Worm (Caenorhabditis elegans) whole organism, late embryonic: ENCODE measurements around the gene srg-8.

Experiments
- C08G9.2 ChIP-seq: sonication (generic microtip); optimal IDR thresholded peaks from 2 replicates; lab custom pipeline; 2016; ENCODE audit warnings: mild to moderate bottlenecking, missing genetic modification characterization, moderate library complexity, missing compliant biosample characterization
- K09A11.1 ChIP-seq: sonication (generic microtip); optimal IDR thresholded peaks from 2 replicates; lab custom pipeline; 2017; ENCODE audit warnings: antibody characterized with exemption, mild to moderate bottlenecking, missing genetic modification characterization, missing compliant biosample characterization; ENCODE audit not compliant: insufficient read depth
- Y22D7AL.16 ChIP-seq: sonication (generic microtip); optimal IDR thresholded peaks from 2 replicates; lab custom pipeline; 2016; ENCODE audit warnings: missing genetic modification characterization, missing compliant biosample characterization
- ama-1 ChIP-seq: fragments of 150-350 bp; optimal IDR thresholded peaks from 2 replicates; lab custom pipeline; 2014
- ceh-14 ChIP-seq: sonication (generic microtip); optimal IDR thresholded peaks from 2 replicates; lab custom pipeline; 2016; ENCODE audit warnings: missing genotype, missing genetic modification characterization, missing compliant biosample characterization
- ceh-2 ChIP-seq: sonication (generic microtip); optimal IDR thresholded peaks from 2 replicates; lab custom pipeline; 2016; ENCODE audit warnings: missing genotype, missing genetic modification characterization, missing compliant biosample characterization
- ceh-34 ChIP-seq: sonication (generic microtip); optimal IDR thresholded peaks from 2 replicates; lab custom pipeline; 2016; ENCODE audit warnings: mild to moderate bottlenecking, missing genetic modification characterization, missing compliant biosample characterization
- ceh-45 ChIP-seq: fragments of 200-800 bp; sonication (Bioruptor generic); IDR thresholded peaks from 2 replicates; pipeline ENCODE4 v1.3.6; 2022; ENCODE audit warnings: missing genetic modification reagents, missing genetic modification characterization, missing compliant biosample characterization
- ceh-6 ChIP-seq: fragments of 200-800 bp; sonication (Bioruptor generic); optimal IDR thresholded peaks from 2 replicates; lab custom pipeline; 2018; ENCODE audit warnings: mild to moderate bottlenecking, missing genetic modification characterization, missing compliant biosample characterization
- ceh-9 ChIP-seq: sonication (generic microtip); optimal IDR thresholded peaks from 2 replicates; lab custom pipeline; 2016; ENCODE audit warnings: mild to moderate bottlenecking, missing genetic modification characterization, inconsistent platforms, missing compliant biosample characterization
- dmd-4 ChIP-seq: sonication (generic microtip); optimal IDR thresholded peaks from 2 replicates; lab custom pipeline; 2016; ENCODE audit warnings: borderline replicate concordance, missing genetic modification characterization, missing compliant biosample characterization
- elt-2 ChIP-seq: sonication (generic microtip); optimal IDR thresholded peaks from 2 replicates; lab custom pipeline; 2016; ENCODE audit warnings: missing genetic modification reagents, missing genetic modification characterization, missing compliant biosample characterization
- fkh-10 ChIP-seq: fragments of 150-350 bp; optimal IDR thresholded peaks from 2 replicates; lab custom pipeline; 2014; ENCODE audit warnings: missing biosample characterization, missing genetic modification reagents, missing genetic modification characterization
- fkh-6 ChIP-seq: sonication (generic microtip); optimal IDR thresholded peaks from 2 replicates; lab custom pipeline; 2016; ENCODE audit warnings: missing genetic modification characterization, missing compliant biosample characterization
- hlh-15 ChIP-seq: sonication (generic microtip); optimal IDR thresholded peaks from 2 replicates; lab custom pipeline; 2016; ENCODE audit warnings: missing genetic modification characterization, missing compliant biosample characterization
- hlh-30 ChIP-seq: sonication (generic microtip); optimal IDR thresholded peaks from 2 replicates; lab custom pipeline; 2017; ENCODE audit warnings: antibody characterized with exemption, missing genetic modification characterization, missing compliant biosample characterization; ENCODE audit not compliant: insufficient read depth
- hlh-8 ChIP-seq: sonication (generic microtip); optimal IDR thresholded peaks from 2 replicates; lab custom pipeline; 2016; ENCODE audit warnings: missing genotype, missing genetic modification characterization, missing compliant biosample characterization
- lim-6 ChIP-seq: sonication (generic microtip); optimal IDR thresholded peaks from 2 replicates; lab custom pipeline; 2016; ENCODE audit warnings: missing genetic modification characterization, missing compliant biosample characterization
- mec-3 ChIP-seq: sonication (generic microtip); optimal IDR thresholded peaks from 2 replicates; lab custom pipeline; 2016; ENCODE audit warnings: borderline replicate concordance, missing genetic modification characterization, missing compliant biosample characterization
- nfya-1 ChIP-seq: sonication (generic microtip); optimal IDR thresholded peaks from 2 replicates; lab custom pipeline; 2017; ENCODE audit warnings: missing genetic modification characterization, mild to moderate bottlenecking, missing compliant biosample characterization, antibody characterized with exemption, moderate library complexity
- nhr-232 ChIP-seq: sonication (generic microtip); optimal IDR thresholded peaks from 2 replicates; lab custom pipeline; 2016; ENCODE audit warnings: missing genetic modification characterization, missing compliant biosample characterization
- npax-4 ChIP-seq: sonication (generic microtip); optimal IDR thresholded peaks from 2 replicates; lab custom pipeline; 2016; ENCODE audit warnings: missing genetic modification characterization, missing compliant biosample characterization
- odd-2 ChIP-seq: sonication (generic microtip); optimal IDR thresholded peaks from 2 replicates; lab custom pipeline; 2017; ENCODE audit warnings: antibody characterized with exemption, mild to moderate bottlenecking, missing genetic modification characterization, missing compliant biosample characterization
- pag-3 ChIP-seq: sonication (generic microtip); optimal IDR thresholded peaks from 2 replicates; lab custom pipeline; 2016; ENCODE audit warnings: missing compliant biosample characterization, missing genetic modification characterization, borderline replicate concordance
- pha-2 ChIP-seq: sonication (generic microtip); optimal IDR thresholded peaks from 2 replicates; lab custom pipeline; 2017; ENCODE audit warnings: mild to moderate bottlenecking, missing genetic modification characterization, missing compliant biosample characterization
- pha-4 ChIP-seq: fragments of 150-350 bp; optimal IDR thresholded peaks from 2 replicates; lab custom pipeline; 2018; ENCODE audit warnings: missing biosample characterization, missing genetic modification reagents, missing genetic modification characterization
- pros-1 ChIP-seq: fragments of 150-350 bp; optimal IDR thresholded peaks from 2 replicates; lab custom pipeline; 2014; ENCODE audit warnings: missing biosample characterization, missing genetic modification reagents, missing genetic modification characterization
- sdc-2 ChIP-seq: sonication (generic microtip); optimal IDR thresholded peaks from 2 replicates; lab custom pipeline; 2016; ENCODE audit warnings: missing genotype, missing genetic modification characterization, missing compliant biosample characterization
- tbx-7 ChIP-seq: sonication (generic microtip); optimal IDR thresholded peaks from 2 replicates; lab custom pipeline; 2016; ENCODE audit warnings: missing genotype, missing genetic modification characterization, missing compliant biosample characterization
- ttx-3 ChIP-seq: sonication (generic microtip); optimal IDR thresholded peaks from 2 replicates; lab custom pipeline; 2016; ENCODE audit warnings: missing genetic modification reagents, missing genetic modification characterization, missing compliant biosample characterization
- unc-3 ChIP-seq, 2 experiments: fragments of 200-800 bp in 1 of 2; sonication (Bioruptor generic) in 1 of 2; sonication (generic microtip) in 1 of 2; conservative IDR thresholded peaks in 1 of 2; optimal IDR thresholded peaks in 1 of 2; 2 replicates each; pipeline versions ENCODE4 v1.3.6 to Lab custom; 2016 to 2022; ENCODE audit warnings: missing compliant biosample characterization in 2 of 2, missing genetic modification characterization in 2 of 2, missing genetic modification reagents in 1 of 2
- unc-86 ChIP-seq: sonication (generic microtip); optimal IDR thresholded peaks from 2 replicates; lab custom pipeline; 2016; ENCODE audit warnings: missing genetic modification characterization, missing compliant biosample characterization
- zip-5 ChIP-seq: sonication (generic microtip); optimal IDR thresholded peaks from 2 replicates; lab custom pipeline; 2016; ENCODE audit warnings: missing genetic modification characterization, missing compliant biosample characterization
- ztf-16 ChIP-seq: sonication (generic microtip); optimal IDR thresholded peaks from 2 replicates; lab custom pipeline; 2017; ENCODE audit warnings: missing genetic modification characterization, missing compliant biosample characterization

The srg-8 gene

DNA sequence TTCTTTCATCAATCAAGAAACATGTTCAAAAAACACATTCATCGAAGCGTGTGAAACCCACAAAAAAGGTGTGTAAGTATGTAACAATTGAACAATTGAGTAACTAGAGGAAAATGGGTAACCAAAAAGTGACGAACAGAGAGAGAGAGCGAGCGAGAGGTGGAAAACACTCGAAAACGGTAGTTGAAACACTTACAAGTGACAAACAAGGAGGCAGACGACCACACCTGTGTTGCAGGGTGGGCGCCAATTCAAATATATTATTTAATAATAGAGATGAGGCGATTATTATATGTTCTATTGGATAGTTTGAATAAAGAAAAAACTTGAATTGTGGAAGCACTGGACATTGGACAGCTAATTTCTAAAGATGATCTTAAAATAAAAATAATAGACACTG, 34.7 kb upstream of the srg-8 start:
- TF ChIP-seq elt-2 (no peak), Y22D7AL.16 (no peak), unc-86 (no peak), nfya-1 (tag; lab: Kevin White, UChicago) (no peak), npax-4 (tag; lab: Kevin White, UChicago) (no peak), hlh-8 (tag; lab: Kevin White, UChicago) (no peak), zip-5 (tag; lab: Kevin White, UChicago) (no peak), ceh-14 (tag; lab: Kevin White, UChicago) (no peak), ztf-16 (tag; lab: Kevin White, UChicago) (no peak), fkh-10 (GFP tag; lab: Kevin White, UChicago) (no peak), mec-3 (tag; lab: Kevin White, UChicago) (no peak), ttx-3 (tag; lab: Kevin White, UChicago) (no peak)

DNA sequence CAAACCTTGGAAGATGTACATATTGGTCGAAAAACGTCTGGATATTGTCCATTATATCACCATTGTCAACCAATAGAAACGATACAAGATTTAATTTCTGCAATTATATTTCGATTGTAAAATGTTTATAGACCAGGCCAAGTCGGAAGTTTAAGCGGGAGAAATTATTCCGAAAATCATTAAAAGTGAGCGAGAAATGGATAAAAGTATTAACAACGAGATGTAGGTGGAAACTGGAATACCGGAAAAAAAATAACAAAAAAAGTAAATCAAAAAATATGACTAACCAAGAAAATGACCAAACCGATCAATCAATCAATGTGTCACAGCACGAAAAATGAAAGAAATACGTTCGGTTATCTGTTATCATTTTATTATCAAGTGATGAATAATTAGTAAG, 32.6 kb upstream of the srg-8 start, which contains the start of gene F47D12.6:
Gene F47D12.6, minus strand, starts transcription at position 101 of the 400 bp plus-strand sequence.
- TF ChIP-seq ceh-45 (GFP tag; lab: Robert Waterston, UW) (no peak), ceh-9 (tag; lab: Kevin White, UChicago) (no peak), pag-3 (tag; lab: Kevin White, UChicago) (no peak), K09A11.1 (tag; lab: Kevin White, UChicago) (no peak), hlh-15 (tag; lab: Kevin White, UChicago) (no peak)
- TF ChIP-seq, all 69 proteins: peak for 0

DNA sequence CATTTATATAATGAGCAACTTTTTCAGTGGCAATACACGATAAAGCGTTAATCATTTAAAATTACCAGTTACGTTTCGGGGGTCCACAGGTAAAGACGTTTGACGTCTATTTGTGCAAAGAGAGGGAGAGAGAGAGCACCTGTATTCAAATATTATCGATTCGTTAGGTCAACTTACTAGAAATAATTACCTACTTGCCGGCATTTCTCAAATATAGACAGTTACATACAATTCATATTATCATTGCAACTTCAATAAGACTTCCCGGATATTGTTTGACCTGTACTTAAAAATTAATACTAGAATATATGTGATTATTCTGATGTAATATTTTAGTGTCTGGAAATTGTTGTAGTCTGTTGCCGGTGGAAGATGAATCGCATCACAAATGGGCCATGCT, 31.3 kb upstream of the srg-8 start, which contains the start of gene gadr-3:
Gene gadr-3, minus strand, starts transcription at position 101 of the 400 bp plus-strand sequence.
- TF ChIP-seq ceh-14 (tag; lab: Kevin White, UChicago) (no peak), hlh-30 (tag; lab: Kevin White, UChicago) (no peak), pros-1 (no peak), dmd-4 (tag; lab: Kevin White, UChicago) (no peak), pha-2 (tag; lab: Kevin White, UChicago) (no peak), fkh-6 (tag; lab: Kevin White, UChicago) (no peak), ceh-2 (tag; lab: Kevin White, UChicago) (no peak), tbx-7 (tag; lab: Kevin White, UChicago) (no peak), fkh-10 (GFP tag; lab: Kevin White, UChicago) (no peak), nhr-232 (tag; lab: Kevin White, UChicago) (no peak), unc-3 (GFP tag; conservative IDR thresholded peaks at IDR 0.05; lab: Robert Waterston, UW) (no peak), unc-3 (tag; optimal IDR thresholded peaks at IDR 0.05; lab: Kevin White, UChicago) (no peak), ceh-6 (GFP tag; lab: Kevin White, UChicago) (no peak), ceh-34 (tag; lab: Kevin White, UChicago) (no peak), sdc-2 (tag; lab: Kevin White, UChicago) (no peak), ceh-45 (GFP tag; lab: Robert Waterston, UW) (no peak), odd-2 (tag; lab: Kevin White, UChicago) (no peak)

DNA sequence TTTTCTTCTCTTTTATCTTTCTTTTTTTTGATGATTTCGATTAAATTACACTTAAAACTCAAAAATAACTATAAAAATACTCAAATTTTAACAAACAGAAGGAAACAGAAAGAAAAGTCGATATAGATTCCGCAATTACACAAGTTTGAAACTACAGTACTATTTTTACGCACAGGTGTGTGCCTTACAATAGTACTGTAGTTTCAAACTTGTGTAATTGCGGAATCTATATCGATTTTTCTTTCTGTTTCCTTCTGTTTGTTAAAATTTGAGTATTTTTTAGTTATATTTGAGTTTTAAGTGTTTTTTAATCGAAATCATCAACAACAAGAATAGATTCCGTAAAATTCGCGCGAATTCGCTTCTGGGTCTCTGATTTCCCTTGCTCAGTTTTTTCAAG, 28.4 kb upstream of the srg-8 start:
- TF ChIP-seq lim-6 (tag; lab: Kevin White, UChicago) (no peak), tbx-7 (tag; lab: Kevin White, UChicago) (no peak), pha-4 (tag; lab: Kevin White, UChicago) (no peak), C08G9.2 (no peak), ama-1 (lab: Kevin White, UChicago) (no peak)
